Fruit fly (Drosophila melanogaster) whole organism, embryonic: ENCODE results near the gene Mical.

Experiments used
- BEAF-32 ChIP-seq: fragments of 200-800 bp; sonication (Bioruptor generic); optimal IDR thresholded peaks from 3 replicates; lab custom pipeline; 2017; ENCODE audit warnings: missing biosample characterization, missing genetic modification characterization, mild to moderate bottlenecking, moderate library complexity, missing genetic modification reagents
- CG1832 ChIP-seq: fragments of 200-800 bp; sonication (Bioruptor generic); optimal IDR thresholded peaks from 2 replicates; lab custom pipeline; 2017; ENCODE audit warnings: missing biosample characterization, mild to moderate bottlenecking, missing genetic modification characterization, inconsistent platforms
- CG7745 ChIP-seq: fragments of 200-800 bp; sonication (Bioruptor generic); optimal IDR thresholded peaks from 2 replicates; lab custom pipeline; 2018; ENCODE audit warnings: missing biosample characterization, mild to moderate bottlenecking, missing genetic modification characterization, moderate library complexity
- Dll ChIP-seq: fragments of 200-800 bp; sonication (Bioruptor generic); IDR thresholded peaks from 4 replicates; pipeline ENCODE4 v1.3.6; 2022; ENCODE audit warnings: missing biosample characterization, missing genetic modification characterization; ENCODE audit not compliant: partially characterized antibody
- PHDP ChIP-seq: fragments of 200-800 bp; sonication (Bioruptor generic); optimal IDR thresholded peaks from 3 replicates; lab custom pipeline; 2018; ENCODE audit warnings: missing biosample characterization, mild to moderate bottlenecking, missing genetic modification characterization, moderate library complexity
- pan ChIP-seq, 4 experiments: fragments of >200 bp in 3 of 4; fragments of 200-800 bp in 1 of 4; sonication (Bioruptor generic) in 1 of 4; optimal IDR thresholded peaks in 3 of 4; IDR thresholded peaks in 1 of 4; 2 replicates each; pipeline versions ENCODE4 v1.3.6 to Lab custom; 2017 to 2022; ENCODE audit warnings: missing biosample characterization in 2 of 4, missing genetic modification characterization in 2 of 4, mixed read lengths in 1 of 4
- sens ChIP-seq: fragments of 200-800 bp; sonication (Bioruptor generic); peaks from one replicate; lab custom pipeline; 2016; ENCODE audit warnings: missing biosample characterization, missing genetic modification characterization

- TF ChIP-seq sens (GFP tag; lab: Kevin White, UChicago) (no peak), CG1832 (no peak), Dll (GFP tag; lab: Robert Waterston, UW) (no peak), BEAF-32 (GFP tag; lab: Kevin White, UChicago) (no peak), CG7745 (tag; lab: Kevin White, UChicago) (no peak), PHDP (tag; lab: Kevin White, UChicago) (no peak), pan (optimal IDR thresholded peaks at IDR 0.05; lab: Kevin White, UChicago) (no peak), pan (GFP tag; optimal IDR thresholded peaks at IDR 0.05 in 1 of 2, IDR thresholded peaks at IDR 0.05 in 1 of 2) (no peak)
Observed at dm6 chr3R:10059952-10060351, 17.3 kb upstream of the Mical start, which contains the start of gene Npc2c.
